Worm (Caenorhabditis elegans) whole organism, early embryonic: ENCODE data around the gene rgs-4.

Experiments
- B0310.2 ChIP-seq: sonication (generic microtip); optimal IDR thresholded peaks from 2 replicates; lab custom pipeline; 2016; ENCODE audit warnings: mild to moderate bottlenecking, missing genetic modification characterization, missing compliant biosample characterization
- aly-1 ChIP-seq: sonication (generic microtip); optimal IDR thresholded peaks from 2 replicates; lab custom pipeline; 2016; ENCODE audit warnings: missing genetic modification characterization, missing compliant biosample characterization
- ama-1 ChIP-seq: fragments of 150-350 bp; optimal IDR thresholded peaks from 2 replicates; lab custom pipeline; 2014
- ceh-13 ChIP-seq: fragments of 200-800 bp; sonication (Bioruptor generic); optimal IDR thresholded peaks from 2 replicates; lab custom pipeline; 2018; ENCODE audit warnings: mild to moderate bottlenecking, missing genetic modification characterization, missing compliant biosample characterization
- ceh-36 ChIP-seq: sonication (generic microtip); optimal IDR thresholded peaks from 2 replicates; lab custom pipeline; 2016; ENCODE audit warnings: missing genetic modification characterization, inconsistent platforms, missing compliant biosample characterization
- ets-7 ChIP-seq: sonication (generic microtip); optimal IDR thresholded peaks from 2 replicates; lab custom pipeline; 2016; ENCODE audit warnings: missing genotype, missing genetic modification characterization, missing compliant biosample characterization
- flt-1 ChIP-seq: fragments of 200-800 bp; sonication (Bioruptor generic); IDR thresholded peaks from 2 replicates; pipeline ENCODE4 v1.3.6; 2022; ENCODE audit warnings: missing genetic modification characterization, missing compliant biosample characterization
- hmbx-1 ChIP-seq: sonication (generic microtip); optimal IDR thresholded peaks from 2 replicates; lab custom pipeline; 2016; ENCODE audit warnings: mild to moderate bottlenecking, missing genetic modification characterization, missing compliant biosample characterization
- hmg-4 ChIP-seq: fragments of 200-800 bp; sonication (Bioruptor generic); optimal IDR thresholded peaks from 2 replicates; lab custom pipeline; 2018; ENCODE audit warnings: mild to moderate bottlenecking, missing genetic modification characterization, missing compliant biosample characterization
- hnd-1 ChIP-seq: sonication (generic microtip); optimal IDR thresholded peaks from 2 replicates; lab custom pipeline; 2016; ENCODE audit warnings: missing genetic modification characterization, missing compliant biosample characterization
- pes-1 ChIP-seq: fragments of 200-800 bp; sonication (Bioruptor generic); IDR thresholded peaks from 2 replicates; pipeline ENCODE4 v1.3.6; 2022; ENCODE audit warnings: missing genetic modification reagents, missing genetic modification characterization, missing compliant biosample characterization
- scrt-1 ChIP-seq: fragments of 200-800 bp; sonication (Bioruptor generic); IDR thresholded peaks from 2 replicates; pipeline ENCODE4 v1.3.6; 2022; ENCODE audit warnings: missing genetic modification characterization, missing compliant biosample characterization
- tbx-11 ChIP-seq: fragments of 200-800 bp; sonication (Bioruptor generic); IDR thresholded peaks from 2 replicates; pipeline ENCODE4 v1.3.6; 2022; ENCODE audit warnings: missing genetic modification characterization, missing compliant biosample characterization

- TF ChIP-seq aly-1 (tag; lab: Kevin White, UChicago), result no peak
- no peak for TF ChIP-seq ama-1 (lab: Kevin White, UChicago)
- no peak for TF ChIP-seq hmg-4 (GFP tag; lab: Kevin White, UChicago)
- TF ChIP-seq scrt-1 (GFP tag; lab: Robert Waterston, UW), result no peak
- TF ChIP-seq hnd-1, result no peak
- TF ChIP-seq pes-1 (GFP tag; lab: Robert Waterston, UW), result no peak
- no peak for TF ChIP-seq ceh-13 (GFP tag; lab: Kevin White, UChicago)
- no peak for TF ChIP-seq ets-7 (tag; lab: Kevin White, UChicago)
- no peak for TF ChIP-seq flt-1 (GFP tag; lab: Robert Waterston, UW)
- TF ChIP-seq ceh-36 (tag; lab: Kevin White, UChicago), result no peak
- no peak for TF ChIP-seq tbx-11
- TF ChIP-seq B0310.2 (tag; lab: Kevin White, UChicago), result no peak
- TF ChIP-seq hmbx-1 (tag; lab: Kevin White, UChicago), result no peak
Observed at ce11 chrII:12690905-12691304, 36.4 kb downstream of the rgs-4 start.
